Fruit fly (Drosophila melanogaster) whole organism, embryonic: ENCODE measurements around the gene Kyat.

ENCODE experiments used
- CG10321 ChIP-seq: fragments of 200-800 bp; sonication (Bioruptor generic); IDR thresholded peaks from 2 replicates; pipeline ENCODE4 v1.3.6; 2022; ENCODE audit warnings: missing biosample characterization, missing genetic modification characterization
- CG10431 ChIP-seq: fragments of 200-800 bp; sonication (Bioruptor generic); optimal IDR thresholded peaks from 3 replicates; lab custom pipeline; 2018; ENCODE audit warnings: missing biosample characterization, mild to moderate bottlenecking, missing genetic modification characterization
- CG10565 ChIP-seq: fragments of 200-800 bp; sonication (Bioruptor generic); optimal IDR thresholded peaks from 3 replicates; lab custom pipeline; 2016; ENCODE audit warnings: missing biosample characterization, mild to moderate bottlenecking, missing genetic modification characterization
- CG10979 ChIP-seq: fragments of 200-800 bp; sonication (Bioruptor generic); optimal IDR thresholded peaks from 2 replicates; lab custom pipeline; 2018; ENCODE audit warnings: missing biosample characterization, mild to moderate bottlenecking, missing genetic modification characterization, moderate library complexity
- CG11696 ChIP-seq: fragments of 200-800 bp; sonication (Bioruptor generic); IDR thresholded peaks from 2 replicates; pipeline ENCODE4 v1.3.6; 2022; ENCODE audit warnings: missing biosample characterization, missing genetic modification characterization
- CG13123 ChIP-seq: fragments of 200-800 bp; sonication (Bioruptor generic); optimal IDR thresholded peaks from 2 replicates; lab custom pipeline; 2016; ENCODE audit warnings: missing biosample characterization, missing genetic modification characterization
- CG13287 ChIP-seq: fragments of 200-800 bp; sonication (Bioruptor generic); IDR thresholded peaks from 2 replicates; pipeline ENCODE4 v1.3.6; 2022; ENCODE audit warnings: missing biosample characterization, missing genetic modification characterization; ENCODE audit not compliant: partially characterized antibody
- CG14014 ChIP-seq: fragments of 200-800 bp; sonication (Bioruptor generic); IDR thresholded peaks from 2 replicates; pipeline ENCODE4 v1.3.6; 2022; ENCODE audit warnings: missing biosample characterization, missing genetic modification characterization
- CG14050 ChIP-seq: fragments of 200-800 bp; sonication (Bioruptor generic); IDR thresholded peaks from 3 replicates; pipeline ENCODE4 v1.3.6; 2022; ENCODE audit warnings: missing biosample characterization, missing genetic modification characterization
- CG2120 ChIP-seq: fragments of 200-800 bp; sonication (Bioruptor generic); optimal IDR thresholded peaks from 3 replicates; lab custom pipeline; 2016; ENCODE audit warnings: missing biosample characterization, missing genetic modification characterization
- CG2199 ChIP-seq: fragments of 200-800 bp; sonication (Bioruptor generic); IDR thresholded peaks from 3 replicates; pipeline ENCODE4 v1.3.6; 2022; ENCODE audit warnings: missing biosample characterization, missing genetic modification characterization
- CG30431 ChIP-seq: fragments of 200-800 bp; sonication (Bioruptor generic); optimal IDR thresholded peaks from 2 replicates; lab custom pipeline; 2017; ENCODE audit warnings: missing biosample characterization, missing genetic modification characterization
- CG32532 ChIP-seq: fragments of 200-800 bp; sonication (Bioruptor generic); IDR thresholded peaks from 2 replicates; pipeline ENCODE4 v1.3.6; 2022; ENCODE audit warnings: missing biosample characterization, missing genetic modification characterization
- CG3407 ChIP-seq: fragments of 200-800 bp; sonication (Bioruptor generic); optimal IDR thresholded peaks from 2 replicates; lab custom pipeline; 2018; ENCODE audit warnings: missing biosample characterization, mild to moderate bottlenecking, missing genetic modification characterization
- CG34376 ChIP-seq: fragments of 200-800 bp; sonication (Bioruptor generic); optimal IDR thresholded peaks from 2 replicates; lab custom pipeline; 2018; ENCODE audit warnings: missing biosample characterization, mild to moderate bottlenecking, missing genetic modification characterization
- CG4328 ChIP-seq: fragments of 200-800 bp; sonication (Bioruptor generic); optimal IDR thresholded peaks from 3 replicates; lab custom pipeline; 2017; ENCODE audit warnings: missing biosample characterization, missing genetic modification reagents, missing genetic modification characterization
- CG4404 ChIP-seq: fragments of 200-800 bp; sonication (Bioruptor generic); IDR thresholded peaks from 2 replicates; pipeline ENCODE4 v1.3.6; 2022; ENCODE audit warnings: missing biosample characterization, missing genetic modification characterization
- CG7556 ChIP-seq: fragments of 200-800 bp; sonication (Bioruptor generic); optimal IDR thresholded peaks from 2 replicates; lab custom pipeline; 2017; ENCODE audit warnings: missing biosample characterization, mild to moderate bottlenecking, missing genetic modification characterization
- CG8290 ChIP-seq, 3 experiments: fragments of 200-800 bp; sonication (Bioruptor generic); optimal IDR thresholded peaks; 2 replicates each; lab custom pipeline; 2016 to 2019; ENCODE audit warnings: missing biosample characterization in 3 of 3, missing genetic modification characterization in 3 of 3, mild to moderate bottlenecking in 2 of 3, moderate library complexity in 1 of 3
- CG8359 ChIP-seq: fragments of 200-800 bp; sonication (Bioruptor generic); optimal IDR thresholded peaks from 2 replicates; lab custom pipeline; 2017; ENCODE audit warnings: missing biosample characterization, mild to moderate bottlenecking, missing genetic modification characterization, borderline replicate concordance
- CG8924 ChIP-seq: fragments of 200-800 bp; optimal IDR thresholded peaks from 3 replicates; lab custom pipeline; 2019; ENCODE audit warnings: missing biosample characterization, mild to moderate bottlenecking, missing genetic modification characterization, moderate library complexity
- CG9437 ChIP-seq: fragments of 200-800 bp; sonication (Bioruptor generic); optimal IDR thresholded peaks from 2 replicates; lab custom pipeline; 2018; ENCODE audit warnings: missing biosample characterization, mild to moderate bottlenecking, missing genetic modification characterization
- CG9727 ChIP-seq: fragments of 200-800 bp; sonication (Bioruptor generic); optimal IDR thresholded peaks from 3 replicates; lab custom pipeline; 2017; ENCODE audit warnings: missing biosample characterization, mild to moderate bottlenecking, missing genetic modification characterization
- D ChIP-seq, 2 experiments: fragments of 200-800 bp in 1 of 2; fragments of >200 bp in 1 of 2; sonication (Bioruptor generic) in 1 of 2; optimal IDR thresholded peaks; 2 replicates in 1 of 2; 3 replicates in 1 of 2; lab custom pipeline; 2017; ENCODE audit warnings: mild to moderate bottlenecking in 1 of 2, missing biosample characterization in 1 of 2, missing genetic modification characterization in 1 of 2, missing genetic modification reagents in 1 of 2
- Deaf1 ChIP-seq: fragments of 200-800 bp; optimal IDR thresholded peaks from 3 replicates; lab custom pipeline; 2019; ENCODE audit warnings: missing biosample characterization, mild to moderate bottlenecking, missing genetic modification characterization, moderate library complexity
- Dip2 ChIP-seq: fragments of 200-800 bp; sonication (Bioruptor generic); IDR thresholded peaks from 2 replicates; pipeline ENCODE4 v1.3.6; 2022; ENCODE audit warnings: missing biosample characterization, missing genetic modification characterization
- E2f1 ChIP-seq: fragments of 200-800 bp; sonication (Bioruptor generic); IDR thresholded peaks from 2 replicates; pipeline ENCODE4 v1.3.6; 2022; ENCODE audit warnings: missing biosample characterization, missing genetic modification characterization
- Hr51 ChIP-seq, 2 experiments: fragments of 200-800 bp; sonication (Bioruptor generic); optimal IDR thresholded peaks; 2 replicates in 1 of 2; 3 replicates in 1 of 2; lab custom pipeline; 2016 to 2018; ENCODE audit warnings: missing biosample characterization in 2 of 2, missing genetic modification characterization in 2 of 2, mild to moderate bottlenecking in 1 of 2, moderate library complexity in 1 of 2
- YL-1 ChIP-seq: fragments of 200-800 bp; sonication (Bioruptor generic); optimal IDR thresholded peaks from 3 replicates; lab custom pipeline; 2017; ENCODE audit warnings: missing biosample characterization, mild to moderate bottlenecking, missing genetic modification characterization
- abd-A ChIP-seq: fragments of 200-800 bp; sonication (Bioruptor generic); optimal IDR thresholded peaks from 3 replicates; lab custom pipeline; 2019; ENCODE audit warnings: missing biosample characterization, mild to moderate bottlenecking, missing genetic modification characterization, moderate library complexity
- al ChIP-seq: fragments of 200-800 bp; sonication (Bioruptor generic); IDR thresholded peaks from 2 replicates; pipeline ENCODE4 v1.3.6; 2022; ENCODE audit warnings: missing biosample characterization, missing genetic modification characterization
- amos ChIP-seq: fragments of 200-800 bp; sonication (Bioruptor generic); IDR thresholded peaks from 2 replicates; pipeline ENCODE4 v1.3.6; 2022; ENCODE audit warnings: missing biosample characterization, missing genetic modification characterization; ENCODE audit not compliant: partially characterized antibody
- ase ChIP-seq: fragments of 200-800 bp; sonication (Bioruptor generic); IDR thresholded peaks from 3 replicates; pipeline ENCODE4 v1.3.6; 2022; ENCODE audit warnings: missing biosample characterization, missing genetic modification characterization
- grau ChIP-seq: fragments of 200-800 bp; optimal IDR thresholded peaks from 3 replicates; lab custom pipeline; 2019; ENCODE audit warnings: missing biosample characterization, mild to moderate bottlenecking, missing genetic modification characterization, moderate library complexity
- grn ChIP-seq: fragments of 200-800 bp; sonication (Bioruptor generic); optimal IDR thresholded peaks from 3 replicates; lab custom pipeline; 2017; ENCODE audit warnings: missing biosample characterization, missing genetic modification characterization
- ham ChIP-seq: fragments of 200-800 bp; sonication (Bioruptor generic); IDR thresholded peaks from 2 replicates; pipeline ENCODE4 v1.3.6; 2022; ENCODE audit warnings: missing biosample characterization, missing genetic modification characterization
- hb ChIP-seq: fragments of 200-800 bp; sonication (Bioruptor generic); IDR thresholded peaks from 3 replicates; pipeline ENCODE4 v1.3.6; 2022; ENCODE audit warnings: missing biosample characterization, missing genetic modification characterization; ENCODE audit not compliant: partially characterized antibody
- insv ChIP-seq, 2 experiments: fragments of 200-800 bp; sonication (Bioruptor generic); optimal IDR thresholded peaks; 3 replicates each; lab custom pipeline; 2016 to 2018; ENCODE audit warnings: missing biosample characterization in 2 of 2, missing genetic modification characterization in 2 of 2
- jumu ChIP-seq: fragments of 200-800 bp; sonication (Bioruptor generic); optimal IDR thresholded peaks from 3 replicates; lab custom pipeline; 2016; ENCODE audit warnings: missing biosample characterization, missing genetic modification characterization
- lola ChIP-seq, 3 experiments: fragments of >200 bp in 2 of 3; fragments of 200-800 bp in 1 of 3; sonication (Bioruptor generic) in 1 of 3; optimal IDR thresholded peaks; 2 replicates each; lab custom pipeline; 2017 to 2019; ENCODE audit warnings: missing biosample characterization in 3 of 3, missing genetic modification characterization in 3 of 3, mild to moderate bottlenecking in 1 of 3, moderate library complexity in 1 of 3
- mld ChIP-seq: fragments of 200-800 bp; sonication (Bioruptor generic); IDR thresholded peaks from 3 replicates; pipeline ENCODE4 v1.3.6; 2022; ENCODE audit warnings: missing biosample characterization, missing genetic modification characterization; ENCODE audit not compliant: partially characterized antibody
- odd ChIP-seq: fragments of 200-800 bp; sonication (Bioruptor generic); optimal IDR thresholded peaks from 2 replicates; lab custom pipeline; 2017; ENCODE audit warnings: missing biosample characterization, mild to moderate bottlenecking, missing genetic modification characterization
- p53 ChIP-seq: fragments of 200-800 bp; sonication (Bioruptor generic); optimal IDR thresholded peaks from 2 replicates; lab custom pipeline; 2016; ENCODE audit warnings: missing biosample characterization, missing genetic modification characterization
- psq ChIP-seq: fragments of 200-800 bp; sonication (Bioruptor generic); optimal IDR thresholded peaks from 2 replicates; lab custom pipeline; 2017; ENCODE audit warnings: missing biosample characterization, missing genetic modification characterization
- slp2 ChIP-seq: fragments of 200-800 bp; sonication (Bioruptor generic); optimal IDR thresholded peaks from 2 replicates; lab custom pipeline; 2016; ENCODE audit warnings: missing biosample characterization, missing genetic modification characterization
- tio ChIP-seq: fragments of 200-800 bp; sonication (Bioruptor generic); optimal IDR thresholded peaks from 2 replicates; lab custom pipeline; 2017; ENCODE audit warnings: missing biosample characterization, missing genetic modification characterization, inconsistent platforms

Gene Kyat

dm6 chr3R:11850917-11851897 lies 28.9 kb upstream of the Kyat start (continued):
- TF ChIP-seq mld (no peak), Deaf1 (tag; lab: Kevin White, UChicago) (peak; percentile 52), CG13287 (GFP tag; lab: Robert Waterston, UW) (no peak), ase (GFP tag; lab: Robert Waterston, UW) (peak; percentile 62; the same call in 1 of the 3 replicates), CG10565 (GFP tag; lab: Kevin White, UChicago) (no peak), odd (GFP tag; lab: Kevin White, UChicago) (peak; percentile 51), CG30431 (GFP tag; lab: Kevin White, UChicago) (peak; percentile 79), ham (GFP tag; lab: Robert Waterston, UW) (no peak), amos (no peak), Dip2 (GFP tag; lab: Robert Waterston, UW) (no peak), YL-1 (peak; percentile 28), CG34376 (GFP tag; lab: Kevin White, UChicago) (no peak), CG3407 (GFP tag; lab: Kevin White, UChicago) (peak; percentile 88), tio (peak; percentile 84), psq (GFP tag; lab: Kevin White, UChicago) (peak; percentile 63), slp2 (peak; percentile 89), CG13123 (peak; percentile 47), jumu (peak; percentile 76), Hr51 (GFP tag; optimal IDR thresholded peaks at IDR 0.05; lab: Kevin White, UChicago) (peak in 1 of 2 experiments; percentile 77), grau (tag; lab: Kevin White, UChicago) (peak; percentile 84), CG10979 (tag; lab: Kevin White, UChicago) (peak; percentile 95), CG7556 (GFP tag; lab: Kevin White, UChicago) (peak; percentile 87), CG14050 (GFP tag; lab: Robert Waterston, UW) (no peak), CG2199 (no peak), CG2120 (GFP tag; lab: Kevin White, UChicago) (no peak), CG8359 (GFP tag; lab: Kevin White, UChicago) (peak; percentile 83), CG8924 (tag; lab: Kevin White, UChicago) (peak; percentile 87), CG4328 (GFP tag; lab: Kevin White, UChicago) (peak; percentile 64), CG32532 (GFP tag; lab: Robert Waterston, UW) (no peak), E2f1 (GFP tag; lab: Robert Waterston, UW) (peak; percentile 12; the same call in 1 of the 2 replicates), D (optimal IDR thresholded peaks at IDR 0.05; lab: Kevin White, UChicago) (no peak), D (GFP tag; optimal IDR thresholded peaks at IDR 0.05; lab: Kevin White, UChicago) (peak; percentile 93), CG10431 (peak; percentile 88), lola (GFP tag; optimal IDR thresholded peaks at IDR 0.05; lab: Kevin White, UChicago) (peak in 1 of 3 experiments; percentile 95), al (GFP tag; lab: Robert Waterston, UW) (no peak), grn (GFP tag; lab: Kevin White, UChicago) (peak; percentile 78), CG14014 (GFP tag; lab: Robert Waterston, UW) (no peak), CG9727 (GFP tag; lab: Kevin White, UChicago) (peak; percentile 67), CG9437 (GFP tag; lab: Kevin White, UChicago) (peak; percentile 70), insv (GFP tag; optimal IDR thresholded peaks at IDR 0.05; lab: Kevin White, UChicago) (no peak), abd-A (peak; percentile 25), p53 (no peak), CG11696 (GFP tag; lab: Robert Waterston, UW) (no peak), hb (no peak), CG4404 (GFP tag; lab: Robert Waterston, UW) (peak; percentile 27; the same call in 1 of the 2 replicates), CG8290 (GFP tag; optimal IDR thresholded peaks at IDR 0.05; lab: Kevin White, UChicago) (peak; percentile 66), CG8290 (tag; optimal IDR thresholded peaks at IDR 0.05; lab: Kevin White, UChicago) (peak in 1 of 2 experiments; percentile 26), CG10321 (GFP tag; lab: Robert Waterston, UW) (no peak)
